Worm (Caenorhabditis elegans) whole organism, L4 larva: ENCODE measurements around the gene cyy-1.

Experiments
- D1046.2 ChIP-seq: fragments of 200-800 bp; sonication (Bioruptor generic); IDR thresholded peaks from 2 replicates; pipeline ENCODE4 v1.3.6; 2022; ENCODE audit warnings: missing genetic modification characterization, missing compliant biosample characterization
- T26A8.4 ChIP-seq: fragments of 200-800 bp; sonication (Bioruptor generic); IDR thresholded peaks from 2 replicates; pipeline ENCODE4 v1.3.6; 2022; ENCODE audit warnings: missing genetic modification characterization, missing compliant biosample characterization
- Y48G9A.11 ChIP-seq: fragments of 200-800 bp; sonication (Bioruptor generic); IDR thresholded peaks from 2 replicates; pipeline ENCODE4 v1.3.6; 2022; ENCODE audit warnings: missing genetic modification reagents, missing genetic modification characterization, missing compliant biosample characterization
- ZK337.2 ChIP-seq: fragments of 200-800 bp; sonication (Bioruptor generic); IDR thresholded peaks from 2 replicates; pipeline ENCODE4 v1.3.6; 2022; ENCODE audit warnings: missing genetic modification reagents, missing genetic modification characterization, missing compliant biosample characterization
- aha-1 ChIP-seq: fragments of 150-350 bp; peaks from one replicate; lab custom pipeline; 2014; ENCODE audit warnings: missing biosample characterization, missing genetic modification characterization
- ceh-28 ChIP-seq: fragments of 150-350 bp; optimal IDR thresholded peaks from 2 replicates; lab custom pipeline; 2014; ENCODE audit warnings: missing biosample characterization, missing genetic modification reagents, missing genetic modification characterization
- ceh-32 ChIP-seq: sonication (generic microtip); optimal IDR thresholded peaks from 2 replicates; lab custom pipeline; 2016; ENCODE audit warnings: mild to moderate bottlenecking, missing genetic modification characterization, missing compliant biosample characterization; ENCODE audit not compliant: poor library complexity
- ceh-62 ChIP-seq: sonication (generic microtip); optimal IDR thresholded peaks from 2 replicates; lab custom pipeline; 2017; ENCODE audit warnings: missing biosample characterization, missing genetic modification characterization
- ces-1 ChIP-seq: fragments of 150-350 bp; sonication (generic microtip); optimal IDR thresholded peaks from 4 replicates; lab custom pipeline; 2014; ENCODE audit warnings: missing biosample characterization, missing genetic modification reagents, missing genetic modification characterization
- daf-16 ChIP-seq, 3 experiments: sonication (generic microtip); optimal IDR thresholded peaks; 2 replicates each; lab custom pipeline; 2016 to 2017; ENCODE audit warnings: missing genetic modification characterization in 3 of 3, missing genetic modification reagents in 3 of 3, mild to moderate bottlenecking in 2 of 3, missing compliant biosample characterization in 2 of 3, missing biosample characterization in 1 of 3, moderate library complexity in 1 of 3
- dmd-9 ChIP-seq: fragments of 200-800 bp; sonication (Bioruptor generic); IDR thresholded peaks from 2 replicates; pipeline ENCODE4 v1.3.6; 2022; ENCODE audit warnings: missing genetic modification reagents, missing genetic modification characterization, missing compliant biosample characterization
- duxl-1 ChIP-seq: sonication (generic microtip); optimal IDR thresholded peaks from 2 replicates; lab custom pipeline; 2016; ENCODE audit warnings: mild to moderate bottlenecking, missing genetic modification characterization, moderate library complexity, missing compliant biosample characterization; ENCODE audit not compliant: poor library complexity
- fkh-10 ChIP-seq: fragments of 150-350 bp; optimal IDR thresholded peaks from 2 replicates; lab custom pipeline; 2014; ENCODE audit warnings: missing biosample characterization, missing genetic modification reagents, missing genetic modification characterization
- hlh-30 ChIP-seq: sonication (generic microtip); optimal IDR thresholded peaks from 2 replicates; lab custom pipeline; 2017; ENCODE audit warnings: antibody characterized with exemption, mild to moderate bottlenecking, missing genetic modification characterization, missing compliant biosample characterization; ENCODE audit not compliant: insufficient read depth
- hmg-1.1 ChIP-seq: fragments of 200-800 bp; sonication (Bioruptor generic); IDR thresholded peaks from 2 replicates; pipeline ENCODE4 v1.3.6; 2022; ENCODE audit warnings: missing genetic modification reagents, missing genetic modification characterization, missing compliant biosample characterization
- lin-13 ChIP-seq: fragments of 150-350 bp; optimal IDR thresholded peaks from 2 replicates; lab custom pipeline; 2014; ENCODE audit warnings: missing biosample characterization, missing genetic modification reagents, missing genetic modification characterization
- lin-29 ChIP-seq: fragments of 200-800 bp; sonication (Bioruptor generic); IDR thresholded peaks from 2 replicates; pipeline ENCODE4 v1.3.6; 2022; ENCODE audit warnings: missing genetic modification reagents, missing genetic modification characterization, missing compliant biosample characterization
- lir-3 ChIP-seq: sonication (generic microtip); optimal IDR thresholded peaks from 2 replicates; lab custom pipeline; 2016; ENCODE audit warnings: mild to moderate bottlenecking, missing genetic modification characterization, missing compliant biosample characterization
- lsy-2 ChIP-seq, 2 experiments: fragments of 150-350 bp in 1 of 2; sonication (generic microtip) in 1 of 2; optimal IDR thresholded peaks; 2 replicates each; lab custom pipeline; 2014 to 2017; ENCODE audit warnings: missing biosample characterization in 2 of 2, missing genetic modification characterization in 2 of 2
- mep-1 ChIP-seq: fragments of 150-350 bp; sonication (generic microtip); optimal IDR thresholded peaks from 3 replicates; lab custom pipeline; 2014; ENCODE audit warnings: missing biosample characterization, missing genetic modification characterization
- mes-2 ChIP-seq: sonication (generic microtip); optimal IDR thresholded peaks from 2 replicates; lab custom pipeline; 2016; ENCODE audit warnings: missing genotype, mild to moderate bottlenecking, missing genetic modification characterization, missing compliant biosample characterization; ENCODE audit not compliant: poor library complexity, severe bottlenecking
- mxl-3 ChIP-seq: fragments of 200-800 bp; sonication (Bioruptor generic); optimal IDR thresholded peaks from 2 replicates; lab custom pipeline; 2018; ENCODE audit warnings: mild to moderate bottlenecking, missing genetic modification characterization, missing compliant biosample characterization
- nhr-102 ChIP-seq: sonication (generic microtip); optimal IDR thresholded peaks from 2 replicates; lab custom pipeline; 2016; ENCODE audit warnings: mild to moderate bottlenecking, missing genetic modification characterization, moderate library complexity, missing compliant biosample characterization
- nhr-111 ChIP-seq: fragments of 200-800 bp; sonication (Bioruptor generic); optimal IDR thresholded peaks from 2 replicates; lab custom pipeline; 2018; ENCODE audit warnings: mild to moderate bottlenecking, missing genetic modification characterization, missing compliant biosample characterization
- nhr-41 ChIP-seq: fragments of 200-800 bp; sonication (Bioruptor generic); IDR thresholded peaks from 2 replicates; pipeline ENCODE4 v1.3.6; 2022; ENCODE audit warnings: missing genetic modification reagents, missing genetic modification characterization, missing compliant biosample characterization
- nhr-42 ChIP-seq: fragments of 200-800 bp; sonication (Bioruptor generic); IDR thresholded peaks from 2 replicates; pipeline ENCODE4 v1.3.6; 2022; ENCODE audit warnings: missing genetic modification characterization, missing compliant biosample characterization
- pha-4 ChIP-seq, 2 experiments: fragments of 150-350 bp in 1 of 2; fragments of 200-800 bp in 1 of 2; sonication (Bioruptor generic) in 1 of 2; IDR thresholded peaks in 1 of 2; optimal IDR thresholded peaks in 1 of 2; 2 replicates each; pipeline versions ENCODE4 v1.3.6 to Lab custom; 2014 to 2022; ENCODE audit warnings: missing genetic modification characterization in 2 of 2, missing genetic modification reagents in 2 of 2, missing biosample characterization in 1 of 2, missing compliant biosample characterization in 1 of 2
- php-3 ChIP-seq: fragments of 200-800 bp; sonication (Bioruptor generic); IDR thresholded peaks from 2 replicates; pipeline ENCODE4 v1.3.6; 2022; ENCODE audit warnings: missing genetic modification reagents, missing genetic modification characterization, missing compliant biosample characterization
- pqm-1 ChIP-seq: sonication (generic microtip); optimal IDR thresholded peaks from 2 replicates; lab custom pipeline; 2017; ENCODE audit warnings: missing biosample characterization, missing genetic modification characterization
- skn-1 ChIP-seq: fragments of 150-350 bp; optimal IDR thresholded peaks from 2 replicates; lab custom pipeline; 2014; ENCODE audit warnings: missing biosample characterization, missing genetic modification characterization
- spr-1 ChIP-seq: sonication (generic microtip); optimal IDR thresholded peaks from 2 replicates; lab custom pipeline; 2016; ENCODE audit warnings: mild to moderate bottlenecking, missing genetic modification characterization, missing compliant biosample characterization
- spr-3 ChIP-seq: fragments of 200-800 bp; sonication (Bioruptor generic); optimal IDR thresholded peaks from 2 replicates; lab custom pipeline; 2018; ENCODE audit warnings: mild to moderate bottlenecking, missing genetic modification characterization, missing compliant biosample characterization
- tra-1 ChIP-seq: fragments of 200-800 bp; sonication (Bioruptor generic); IDR thresholded peaks from 2 replicates; pipeline ENCODE4 v1.3.6; 2022; ENCODE audit warnings: missing genetic modification reagents, missing genetic modification characterization, missing compliant biosample characterization
- unc-130 ChIP-seq: sonication (generic microtip); optimal IDR thresholded peaks from 2 replicates; lab custom pipeline; 2016; ENCODE audit warnings: missing genetic modification reagents, missing genetic modification characterization, missing compliant biosample characterization
- unc-62 ChIP-seq, 3 experiments: fragments of 150-350 bp in 1 of 3; sonication (generic microtip); optimal IDR thresholded peaks in 2 of 3; peaks in 1 of 3; 1 replicate in 1 of 3; 2 replicates in 2 of 3; lab custom pipeline; 2014 to 2017; ENCODE audit warnings: missing biosample characterization in 3 of 3, missing genetic modification characterization in 3 of 3, missing genetic modification reagents in 3 of 3, missing genotype in 1 of 3
- vab-7 ChIP-seq: fragments of 200-800 bp; sonication (Bioruptor generic); IDR thresholded peaks from 2 replicates; pipeline ENCODE4 v1.3.6; 2022; ENCODE audit warnings: missing genetic modification reagents, missing genetic modification characterization, missing compliant biosample characterization
- zfp-2 ChIP-seq: sonication (generic microtip); optimal IDR thresholded peaks from 2 replicates; lab custom pipeline; 2016; ENCODE audit warnings: mild to moderate bottlenecking, missing genetic modification characterization, missing compliant biosample characterization
- zip-11 ChIP-seq: fragments of 200-800 bp; sonication (Bioruptor generic); IDR thresholded peaks from 2 replicates; pipeline ENCODE4 v1.3.6; 2022; ENCODE audit warnings: missing genetic modification characterization, missing compliant biosample characterization
- ztf-7 ChIP-seq: fragments of 150-350 bp; optimal IDR thresholded peaks from 2 replicates; lab custom pipeline; 2014; ENCODE audit warnings: missing biosample characterization, missing genetic modification characterization

cyy-1 gene

ce11 chrIII:8394374-8395302 lies 11.0 kb upstream of the cyy-1 start, which contains the start of gene ZK353.10:
ZK353.10 (minus strand) TSS chrIII:8394424.
- no peak for TF ChIP-seq ces-1 (GFP tag; lab: Kevin White, UChicago)
- no peak for TF ChIP-seq pha-4 (GFP tag; IDR thresholded peaks at IDR 0.05; lab: Robert Waterston, UW)
- TF ChIP-seq pha-4 (tag; optimal IDR thresholded peaks at IDR 0.05; lab: Kevin White, UChicago), result no peak
- no peak for TF ChIP-seq hmg-1.1 (GFP tag; lab: Robert Waterston, UW)
- no peak for TF ChIP-seq tra-1 (GFP tag; lab: Robert Waterston, UW)
- TF ChIP-seq lsy-2 (tag; optimal IDR thresholded peaks at IDR 0.05; lab: Kevin White, UChicago), result peak in 1 of 2 experiments; percentile 18
- TF ChIP-seq ceh-62 (tag; lab: Kevin White, UChicago), result no peak
- TF ChIP-seq aha-1 (tag; lab: Kevin White, UChicago), result peak; percentile 93
- no peak for TF ChIP-seq spr-1 (tag; lab: Kevin White, UChicago)
- peak in 1 of 2 experiments; percentile 26 for TF ChIP-seq unc-62 (GFP tag; optimal IDR thresholded peaks at IDR 0.05 in 1 of 2; lab: Kevin White, UChicago)
- no peak for TF ChIP-seq unc-62 (tag; optimal IDR thresholded peaks at IDR 0.05; lab: Kevin White, UChicago)
- no peak for TF ChIP-seq nhr-102 (tag; lab: Kevin White, UChicago)
- TF ChIP-seq T26A8.4 (GFP tag; lab: Robert Waterston, UW), result no peak
- no peak for TF ChIP-seq lir-3
- TF ChIP-seq mes-2, result no peak
- no peak for TF ChIP-seq php-3
- no peak for TF ChIP-seq mxl-3 (GFP tag; lab: Kevin White, UChicago)

ce11 chrIII:8395685-8396084 lies 10.0 kb upstream of the cyy-1 start, which contains the start of gene ZK353.3:
ZK353.3 (plus strand) TSS chrIII:8395985.
- TF ChIP-seq unc-62 (GFP tag; optimal IDR thresholded peaks at IDR 0.05 in 1 of 2; lab: Kevin White, UChicago) (no peak), unc-62 (tag; optimal IDR thresholded peaks at IDR 0.05; lab: Kevin White, UChicago) (no peak), nhr-111 (GFP tag; lab: Kevin White, UChicago) (no peak), zfp-2 (tag; lab: Kevin White, UChicago) (no peak), unc-130 (no peak), Y48G9A.11 (GFP tag; lab: Robert Waterston, UW) (no peak), lin-29 (GFP tag; lab: Robert Waterston, UW) (no peak), skn-1 (tag; lab: Kevin White, UChicago) (no peak), nhr-42 (no peak), zip-11 (GFP tag; lab: Robert Waterston, UW) (no peak), vab-7 (GFP tag; lab: Robert Waterston, UW) (no peak), fkh-10 (GFP tag; lab: Kevin White, UChicago) (no peak), D1046.2 (GFP tag; lab: Robert Waterston, UW) (no peak), spr-3 (GFP tag; lab: Kevin White, UChicago) (no peak), T26A8.4 (GFP tag; lab: Robert Waterston, UW) (no peak), nhr-102 (tag; lab: Kevin White, UChicago) (no peak), ceh-32 (tag; lab: Kevin White, UChicago) (no peak)
- TF ChIP-seq, all 104 proteins: peak for 0

- no peak for TF ChIP-seq mep-1 (tag; lab: Kevin White, UChicago)
- no peak for TF ChIP-seq unc-62 (GFP tag; optimal IDR thresholded peaks at IDR 0.05 in 1 of 2; lab: Kevin White, UChicago)
- TF ChIP-seq unc-62 (tag; optimal IDR thresholded peaks at IDR 0.05; lab: Kevin White, UChicago), result no peak
- no peak for TF ChIP-seq duxl-1
- no peak for TF ChIP-seq ztf-7
- TF ChIP-seq hlh-30 (tag; lab: Kevin White, UChicago), result no peak
- no peak for TF ChIP-seq ZK337.2 (GFP tag; lab: Robert Waterston, UW)
- no peak for TF ChIP-seq tra-1 (GFP tag; lab: Robert Waterston, UW)
- TF ChIP-seq spr-1 (tag; lab: Kevin White, UChicago), result no peak
- TF ChIP-seq dmd-9 (GFP tag; lab: Robert Waterston, UW), result no peak
- TF ChIP-seq lin-13, result no peak
- no peak for TF ChIP-seq zfp-2 (tag; lab: Kevin White, UChicago)
- TF ChIP-seq ceh-28 (tag; lab: Kevin White, UChicago), result no peak
- no peak for TF ChIP-seq pqm-1
- no peak for TF ChIP-seq nhr-41 (GFP tag; lab: Robert Waterston, UW)
- TF ChIP-seq daf-16 (GFP tag; optimal IDR thresholded peaks at IDR 0.05; lab: Kevin White, UChicago), result no peak
- no peak for TF ChIP-seq daf-16 (tag; optimal IDR thresholded peaks at IDR 0.05; lab: Kevin White, UChicago)
Measured at ce11 chrIII:8398411-8398810, 7.3 kb upstream of the cyy-1 start, which contains the start of gene ZK353.2. ZK353.2 (plus strand) TSS chrIII:8398711.
